Worm (Caenorhabditis elegans): Measurements from ENCODE around the gene C29G2.6.
"Not testable (repeated sequence)": the region's sequence is repeated elsewhere in the genome, so short reads cannot be mapped to it uniquely, and the experiment has no call there.

- TF ChIP-seq aly-2 (tag; optimal IDR thresholded peaks at IDR 0.05); ama-1 (optimal IDR thresholded peaks at IDR 0.05); unc-62 (GFP tag; optimal IDR thresholded peaks at IDR 0.05); ZK546.5 (tag; optimal IDR thresholded peaks at IDR 0.05); ceh-28 (tag; optimal IDR thresholded peaks at IDR 0.05); tbx-2 (tag; optimal IDR thresholded peaks at IDR 0.05); lin-15B (tag; optimal IDR thresholded peaks at IDR 0.05): not testable (repeated sequence)
Measured at ce11 chrV:2598830-2599229, 13.1 kb upstream of the C29G2.6 start, which contains the start of gene F53E10.5.

Data from whole organism, L3 larva.